Worm (Caenorhabditis elegans): ENCODE data around the gene trr-1.

The trr-1 gene

DNA sequence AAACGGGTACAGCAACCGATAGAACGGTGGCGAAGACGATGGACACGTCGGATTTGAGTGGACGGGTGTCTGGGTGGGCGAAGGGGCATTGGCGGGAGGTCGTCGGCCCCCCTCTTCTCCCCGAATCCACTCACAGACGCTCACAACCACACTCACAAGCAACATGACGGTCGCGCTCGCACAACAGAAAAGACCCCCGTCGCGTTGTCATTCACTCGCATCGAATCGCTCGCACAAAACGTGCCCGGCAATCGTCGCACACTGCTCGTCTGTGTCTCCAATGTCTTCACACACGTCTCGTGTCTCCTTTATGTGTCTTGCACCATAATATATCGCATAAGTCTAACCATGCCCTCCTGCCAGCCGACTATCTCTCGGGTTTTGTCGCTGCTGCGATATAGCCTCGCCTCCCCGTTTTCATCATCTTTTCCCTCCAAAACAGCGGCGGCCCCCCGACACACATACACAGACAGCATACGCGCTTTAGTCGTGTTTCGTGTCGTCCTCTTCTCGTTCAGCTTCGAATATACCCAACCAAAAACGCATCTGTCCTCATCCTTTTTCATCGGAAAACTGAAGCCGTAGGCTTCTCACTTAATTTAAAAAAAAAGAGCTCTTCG, 41.6 kb downstream of the trr-1 start:
- peak; percentile 93 for TF ChIP-seq ceh-31 (tag; optimal IDR thresholded peaks at IDR 0.05)
- TF ChIP-seq hlh-15 (tag; optimal IDR thresholded peaks at IDR 0.05) = no peak
- no peak for TF ChIP-seq pag-3 (tag; optimal IDR thresholded peaks at IDR 0.05; ENCODE audit: borderline replicate concordance)
- TF ChIP-seq K02D7.2 (tag; optimal IDR thresholded peaks at IDR 0.05) = no peak
- no peak for TF ChIP-seq ceh-30 (tag; optimal IDR thresholded peaks at IDR 0.05)
- no peak for TF ChIP-seq ceh-48 (tag; optimal IDR thresholded peaks at IDR 0.05)
- TF ChIP-seq madf-2 (tag; optimal IDR thresholded peaks at IDR 0.05) = peak; percentile 100
- TF ChIP-seq unc-55 (GFP tag; optimal IDR thresholded peaks at IDR 0.05) = peak; percentile 89
- no peak for TF ChIP-seq unc-3 (GFP tag; conservative IDR thresholded peaks at IDR 0.05)
- no peak for TF ChIP-seq unc-3 (tag; optimal IDR thresholded peaks at IDR 0.05)
- no peak for TF ChIP-seq pha-4 (tag; optimal IDR thresholded peaks at IDR 0.05)
- TF ChIP-seq ahr-1 (tag; optimal IDR thresholded peaks at IDR 0.05) = no peak
- TF ChIP-seq ceh-2 (tag; optimal IDR thresholded peaks at IDR 0.05) = peak; percentile 24
- no peak for TF ChIP-seq lin-11 (tag; optimal IDR thresholded peaks at IDR 0.05)
- TF ChIP-seq sox-2 (GFP tag; IDR thresholded peaks at IDR 0.05) = peak; percentile 24; the same call in 1 of the 2 replicates
- TF ChIP-seq nhr-11 (tag; optimal IDR thresholded peaks at IDR 0.05) = no peak
- TF ChIP-seq che-1 (tag; optimal IDR thresholded peaks at IDR 0.05) = peak; percentile 18
- no peak for TF ChIP-seq npax-4 (tag; optimal IDR thresholded peaks at IDR 0.05)
- peak; percentile 91 for TF ChIP-seq nfya-1 (tag; optimal IDR thresholded peaks at IDR 0.05)
- TF ChIP-seq dmd-4 (tag; optimal IDR thresholded peaks at IDR 0.05; ENCODE audit: borderline replicate concordance) = no peak
- peak; percentile 36 for TF ChIP-seq T23F11.4 (GFP tag; optimal IDR thresholded peaks at IDR 0.05)
- peak; percentile 47 for TF ChIP-seq ceh-14 (tag; optimal IDR thresholded peaks at IDR 0.05)
- TF ChIP-seq zip-5 (tag; optimal IDR thresholded peaks at IDR 0.05) = no peak
- TF ChIP-seq lim-6 (tag; optimal IDR thresholded peaks at IDR 0.05) = no peak
- TF ChIP-seq ceh-18 (tag; optimal IDR thresholded peaks at IDR 0.05) = peak; percentile 89
- peak; percentile 67 for TF ChIP-seq F13H6.1 (tag; optimal IDR thresholded peaks at IDR 0.05)
- no peak for TF ChIP-seq hlh-13 (GFP tag; optimal IDR thresholded peaks at IDR 0.05)
- peak; percentile 91 for TF ChIP-seq ceh-22 (tag; optimal IDR thresholded peaks at IDR 0.05)
- peak; percentile 16 for TF ChIP-seq C38D4.7 (GFP tag; optimal IDR thresholded peaks at IDR 0.05)
- TF ChIP-seq fkh-6 (tag; optimal IDR thresholded peaks at IDR 0.05) = peak; percentile 2
- peak; percentile 6 for TF ChIP-seq eyg-1 (tag; optimal IDR thresholded peaks at IDR 0.05)
- peak; percentile 3 for TF ChIP-seq ets-4 (tag; optimal IDR thresholded peaks at IDR 0.05)
- TF ChIP-seq elt-4 (tag; optimal IDR thresholded peaks at IDR 0.05) = no peak
- peak; percentile 34 for TF ChIP-seq unc-42 (tag; optimal IDR thresholded peaks at IDR 0.05)
- no peak for TF ChIP-seq fax-1 (tag; optimal IDR thresholded peaks at IDR 0.05)
- TF ChIP-seq pros-1 (tag; optimal IDR thresholded peaks at IDR 0.05) = peak; percentile 80
- TF ChIP-seq ceh-6 (GFP tag; optimal IDR thresholded peaks at IDR 0.05) = peak; percentile 42
- peak; percentile 95 for TF ChIP-seq hlh-30 (tag; optimal IDR thresholded peaks at IDR 0.05; ENCODE audit: insufficient read depth)
- no peak for TF ChIP-seq gmeb-2 (tag; optimal IDR thresholded peaks at IDR 0.05)
- no peak for TF ChIP-seq pax-1 (tag; optimal IDR thresholded peaks at IDR 0.05)
- peak; percentile 24 for TF ChIP-seq tbx-7 (tag; optimal IDR thresholded peaks at IDR 0.05)
- TF ChIP-seq mec-3 (tag; optimal IDR thresholded peaks at IDR 0.05; ENCODE audit: borderline replicate concordance) = no peak
- TF ChIP-seq pqm-1 (tag; optimal IDR thresholded peaks at IDR 0.05) = no peak
- peak; percentile 54 for TF ChIP-seq elt-2 (tag; optimal IDR thresholded peaks at IDR 0.05)
- TF ChIP-seq ama-1 (optimal IDR thresholded peaks at IDR 0.05) = no peak
- no peak for TF ChIP-seq odd-2 (tag; optimal IDR thresholded peaks at IDR 0.05)
- no peak for TF ChIP-seq ceh-9 (tag; optimal IDR thresholded peaks at IDR 0.05)
- peak; percentile 46 for TF ChIP-seq hlh-6 (tag; optimal IDR thresholded peaks at IDR 0.05)
- no peak for TF ChIP-seq Y22D7AL.16 (tag; optimal IDR thresholded peaks at IDR 0.05)
- TF ChIP-seq dve-1 (tag; optimal IDR thresholded peaks at IDR 0.05) = peak; percentile 66
- TF ChIP-seq pha-2 (tag; optimal IDR thresholded peaks at IDR 0.05) = peak; percentile 28
- no peak for TF ChIP-seq ceh-45 (GFP tag; IDR thresholded peaks at IDR 0.05)
- TF ChIP-seq sdc-2 (tag; optimal IDR thresholded peaks at IDR 0.05) = peak; percentile 64

All from whole organism, late embryonic.